Fruit fly (Drosophila melanogaster) whole organism, wandering third instar larva: ENCODE results near the gene zormin.

Experiments used
- Abd-B ChIP-seq: fragments of >200 bp; optimal IDR thresholded peaks from 2 replicates; lab custom pipeline; 2017; ENCODE audit warnings: missing biosample characterization, missing genetic modification characterization
- CG32264 ChIP-seq: fragments of 200-800 bp; sonication (Bioruptor generic); optimal IDR thresholded peaks from 2 replicates; lab custom pipeline; 2016; ENCODE audit warnings: missing biosample characterization, missing genetic modification characterization
- HLH106 ChIP-seq: fragments of 200-800 bp; optimal IDR thresholded peaks from 3 replicates; lab custom pipeline; 2019; ENCODE audit warnings: missing biosample characterization, mild to moderate bottlenecking, missing genetic modification characterization, moderate library complexity
- Hr78 ChIP-seq: fragments of >200 bp; optimal IDR thresholded peaks from 2 replicates; lab custom pipeline; 2017; ENCODE audit warnings: missing biosample characterization, missing genetic modification characterization
- Hr83 ChIP-seq: fragments of 200-300 bp; sonication (Bioruptor generic); optimal IDR thresholded peaks from 2 replicates; lab custom pipeline; 2016; ENCODE audit warnings: missing biosample characterization, mild to moderate bottlenecking, missing genetic modification characterization, moderate library complexity; ENCODE audit not compliant: poor library complexity, severe bottlenecking
- Myc ChIP-seq: fragments of >200 bp; optimal IDR thresholded peaks from 2 replicates; lab custom pipeline; 2017
- N ChIP-seq: fragments of >200 bp; optimal IDR thresholded peaks from 2 replicates; lab custom pipeline; 2018; ENCODE audit warnings: missing biosample characterization, missing external identifiers, missing genetic modification characterization
- OdsH ChIP-seq: fragments of 200-800 bp; sonication (Bioruptor generic); optimal IDR thresholded peaks from 2 replicates; lab custom pipeline; 2016; ENCODE audit warnings: missing biosample characterization, mild to moderate bottlenecking, missing genetic modification characterization
- Vsx2 ChIP-seq: fragments of 200-300, 225-300 bp; sonication (Bioruptor generic); optimal IDR thresholded peaks from 2 replicates; lab custom pipeline; 2018; ENCODE audit warnings: missing biosample characterization, missing genetic modification characterization; ENCODE audit not compliant: partially characterized antibody
- dl ChIP-seq, 2 experiments: fragments of 175-275, 200-275 bp in 1 of 2; fragments of 200-275 bp in 1 of 2; sonication (Bioruptor generic); optimal IDR thresholded peaks; lab custom pipeline; 2018; ENCODE audit warnings: mild to moderate bottlenecking in 2 of 2, missing biosample characterization in 2 of 2, missing genetic modification characterization in 2 of 2, moderate library complexity in 2 of 2; ENCODE audit not compliant: partially characterized antibody in 2 of 2, insufficient read depth in 1 of 2
- dmrt93B ChIP-seq: fragments of 200-800 bp; sonication (Bioruptor generic); optimal IDR thresholded peaks from 2 replicates; lab custom pipeline; 2018; ENCODE audit warnings: missing biosample characterization, mild to moderate bottlenecking, missing genetic modification characterization
- jim ChIP-seq: fragments of 175-275, 200-325 bp; sonication (Bioruptor generic); optimal IDR thresholded peaks from 2 replicates; lab custom pipeline; 2016; ENCODE audit warnings: missing biosample characterization, mild to moderate bottlenecking, missing genetic modification characterization
- pan ChIP-seq: fragments of >200 bp; optimal IDR thresholded peaks from 2 replicates; lab custom pipeline; 2017

DNA sequence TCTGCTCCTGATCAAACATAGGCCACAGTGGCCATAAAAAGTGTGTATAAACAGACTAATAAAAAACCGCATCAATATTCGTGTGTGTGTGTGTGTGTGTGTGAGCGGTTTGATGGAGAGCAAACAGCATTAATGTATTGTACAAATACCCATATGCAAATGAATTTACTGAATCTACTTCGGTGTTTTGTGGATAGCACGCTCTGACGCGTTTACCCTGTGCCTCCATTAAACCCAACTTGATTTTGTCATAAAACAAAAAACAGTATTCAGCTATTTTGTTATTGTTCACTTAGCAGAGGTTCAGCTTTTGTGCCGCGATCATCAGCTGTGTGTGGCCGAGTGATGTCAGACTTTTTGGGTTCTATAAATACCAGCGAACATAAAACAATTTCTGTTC, 7.1 kb downstream of the zormin start:
- TF ChIP-seq pan (lab: Kevin White, UChicago) (no peak), CG32264 (no peak), jim (GFP tag; lab: Kevin White, UChicago) (no peak), dl (GFP tag; optimal IDR thresholded peaks at IDR 0.05; lab: Kevin White, UChicago; ENCODE audit: insufficient read depth in 1 of 2, partially characterized antibody in 2 of 2) (no peak), Hr78 (no peak), Myc (lab: Kevin White, UChicago) (no peak), N (GFP tag; lab: Kevin White, UChicago) (no peak), Vsx2 (GFP tag; lab: Kevin White, UChicago) (no peak), Abd-B (GFP tag; lab: Kevin White, UChicago) (no peak), HLH106 (tag; lab: Kevin White, UChicago) (no peak), dmrt93B (GFP tag; lab: Kevin White, UChicago) (no peak), OdsH (no peak), Hr83 (GFP tag; lab: Kevin White, UChicago) (no peak)
